Worm (Caenorhabditis elegans) whole organism, L3 larva: ENCODE results near the gene dnj-16.

Experiments
- R02D3.7 ChIP-seq: fragments of 150-350 bp; optimal IDR thresholded peaks from 2 replicates; lab custom pipeline; 2014; ENCODE audit warnings: missing biosample characterization, missing genetic modification characterization
- ZK546.5 ChIP-seq: sonication (generic microtip); optimal IDR thresholded peaks from 2 replicates; lab custom pipeline; 2017; ENCODE audit warnings: missing biosample characterization, missing genetic modification characterization
- aly-2 ChIP-seq: fragments of 150-350 bp; optimal IDR thresholded peaks from 2 replicates; lab custom pipeline; 2014; ENCODE audit warnings: missing biosample characterization, missing genetic modification characterization
- ama-1 ChIP-seq: fragments of 150-350 bp; optimal IDR thresholded peaks from 2 replicates; lab custom pipeline; 2018
- ceh-16 ChIP-seq: sonication (generic microtip); optimal IDR thresholded peaks from 2 replicates; lab custom pipeline; 2017; ENCODE audit warnings: missing biosample characterization, missing genetic modification characterization
- ceh-28 ChIP-seq: fragments of 150-350 bp; optimal IDR thresholded peaks from 2 replicates; lab custom pipeline; 2014; ENCODE audit warnings: missing biosample characterization, missing genetic modification reagents, missing genetic modification characterization
- ceh-82 ChIP-seq: fragments of 150-350 bp; optimal IDR thresholded peaks from 2 replicates; lab custom pipeline; 2014; ENCODE audit warnings: missing biosample characterization, missing genetic modification characterization
- daf-12 ChIP-seq: fragments of 150-350 bp; optimal IDR thresholded peaks from 2 replicates; lab custom pipeline; 2014; ENCODE audit warnings: missing biosample characterization, missing genetic modification reagents, missing genetic modification characterization
- egl-27 ChIP-seq: sonication (generic microtip); optimal IDR thresholded peaks from 4 replicates; lab custom pipeline; 2017; ENCODE audit warnings: missing biosample characterization, missing genetic modification reagents, missing genetic modification characterization
- egl-5 ChIP-seq: fragments of 150-350 bp; optimal IDR thresholded peaks from 2 replicates; lab custom pipeline; 2017; ENCODE audit warnings: missing biosample characterization, missing genetic modification reagents, missing genetic modification characterization, inconsistent platforms
- elt-2 ChIP-seq: sonication (generic microtip); optimal IDR thresholded peaks from 2 replicates; lab custom pipeline; 2016; ENCODE audit warnings: missing genetic modification reagents, mild to moderate bottlenecking, missing genetic modification characterization, missing compliant biosample characterization
- elt-3 ChIP-seq, 3 experiments: fragments of 150-350 bp in 1 of 3; sonication (generic microtip) in 2 of 3; optimal IDR thresholded peaks; 2 replicates in 2 of 3; 4 replicates in 1 of 3; lab custom pipeline; 2014 to 2017; ENCODE audit warnings: missing biosample characterization in 3 of 3, missing genetic modification characterization in 3 of 3
- eor-1 ChIP-seq, 2 experiments: fragments of 150-350 bp; optimal IDR thresholded peaks; 2 replicates each; lab custom pipeline; 2014 to 2018; ENCODE audit warnings: missing biosample characterization in 2 of 2, missing genetic modification characterization in 2 of 2
- fkh-10 ChIP-seq: sonication (generic microtip); optimal IDR thresholded peaks from 2 replicates; lab custom pipeline; 2017; ENCODE audit warnings: missing biosample characterization, missing genetic modification reagents, missing genetic modification characterization
- fkh-2 ChIP-seq: fragments of 150-350 bp; optimal IDR thresholded peaks from 2 replicates; lab custom pipeline; 2014; ENCODE audit warnings: missing biosample characterization, missing genetic modification reagents, missing genetic modification characterization
- fos-1 ChIP-seq: fragments of 150-350 bp; optimal IDR thresholded peaks from 2 replicates; lab custom pipeline; 2014; ENCODE audit warnings: missing biosample characterization, missing genetic modification characterization
- hmg-11 ChIP-seq: sonication (generic microtip); optimal IDR thresholded peaks from 2 replicates; lab custom pipeline; 2016; ENCODE audit warnings: missing genetic modification characterization, missing compliant biosample characterization
- jun-1 ChIP-seq: fragments of 150-350 bp; optimal IDR thresholded peaks from 2 replicates; lab custom pipeline; 2014; ENCODE audit warnings: missing biosample characterization, missing genetic modification reagents, missing genetic modification characterization
- lin-15B ChIP-seq: fragments of 150-350 bp; optimal IDR thresholded peaks from 2 replicates; lab custom pipeline; 2014; ENCODE audit warnings: missing biosample characterization, missing genetic modification characterization
- lin-39 ChIP-seq: fragments of 150-350 bp; optimal IDR thresholded peaks from 2 replicates; lab custom pipeline; 2018; ENCODE audit warnings: missing biosample characterization, missing genetic modification reagents, missing genetic modification characterization
- lsy-12 ChIP-seq: sonication (generic microtip); optimal IDR thresholded peaks from 2 replicates; lab custom pipeline; 2016; ENCODE audit warnings: mild to moderate bottlenecking, missing genetic modification characterization, missing compliant biosample characterization
- mdl-1 ChIP-seq: fragments of 150-350 bp; optimal IDR thresholded peaks from 2 replicates; lab custom pipeline; 2014; ENCODE audit warnings: missing biosample characterization, missing genetic modification characterization
- mml-1 ChIP-seq: fragments of 150-350 bp; sonication (generic microtip); optimal IDR thresholded peaks from 3 replicates; lab custom pipeline; 2014; ENCODE audit warnings: missing biosample characterization, missing genetic modification characterization
- nfya-1 ChIP-seq: sonication (generic microtip); optimal IDR thresholded peaks from 2 replicates; lab custom pipeline; 2017; ENCODE audit warnings: missing genetic modification characterization, mild to moderate bottlenecking, missing compliant biosample characterization, antibody characterized with exemption, moderate library complexity; ENCODE audit not compliant: insufficient read depth
- nhr-11 ChIP-seq: fragments of 150-350 bp; optimal IDR thresholded peaks from 2 replicates; lab custom pipeline; 2014; ENCODE audit warnings: missing biosample characterization, missing genetic modification characterization
- nhr-237 ChIP-seq: fragments of 150-350 bp; optimal IDR thresholded peaks from 2 replicates; lab custom pipeline; 2014; ENCODE audit warnings: missing biosample characterization, missing genetic modification characterization
- nhr-25 ChIP-seq: sonication (generic microtip); optimal IDR thresholded peaks from 2 replicates; lab custom pipeline; 2017; ENCODE audit warnings: missing biosample characterization, missing genetic modification characterization
- nhr-28 ChIP-seq: fragments of 150-350 bp; optimal IDR thresholded peaks from 2 replicates; lab custom pipeline; 2014; ENCODE audit warnings: missing biosample characterization, missing genetic modification characterization
- nhr-43 ChIP-seq: sonication (generic microtip); optimal IDR thresholded peaks from 2 replicates; lab custom pipeline; 2016; ENCODE audit warnings: mild to moderate bottlenecking, missing genetic modification characterization, missing compliant biosample characterization; ENCODE audit not compliant: poor library complexity, severe bottlenecking
- nhr-67 ChIP-seq: fragments of 150-350 bp; optimal IDR thresholded peaks from 2 replicates; lab custom pipeline; 2014; ENCODE audit warnings: missing biosample characterization, missing genetic modification characterization
- nhr-76 ChIP-seq: fragments of 150-350 bp; sonication (generic microtip); optimal IDR thresholded peaks from 5 replicates; lab custom pipeline; 2014; ENCODE audit warnings: missing biosample characterization, missing genetic modification characterization
- nhr-77 ChIP-seq: fragments of 150-350 bp; optimal IDR thresholded peaks from 2 replicates; lab custom pipeline; 2014; ENCODE audit warnings: missing biosample characterization, missing genetic modification characterization
- pha-4 ChIP-seq: fragments of 150-350 bp; optimal IDR thresholded peaks from 2 replicates; lab custom pipeline; 2014; ENCODE audit warnings: missing biosample characterization, missing genetic modification reagents, missing genetic modification characterization
- skn-1 ChIP-seq: fragments of 150-350 bp; optimal IDR thresholded peaks from 2 replicates; lab custom pipeline; 2014; ENCODE audit warnings: missing biosample characterization, missing genetic modification characterization
- snpc-4 ChIP-seq: fragments of 150-350 bp; optimal IDR thresholded peaks from 2 replicates; lab custom pipeline; 2014; ENCODE audit warnings: missing biosample characterization, missing genetic modification characterization
- unc-39 ChIP-seq: sonication (generic microtip); optimal IDR thresholded peaks from 4 replicates; lab custom pipeline; 2017; ENCODE audit warnings: missing biosample characterization, missing genetic modification characterization
- unc-62 ChIP-seq: fragments of 150-350 bp; sonication (generic microtip); optimal IDR thresholded peaks from 4 replicates; lab custom pipeline; 2014; ENCODE audit warnings: missing biosample characterization, missing genetic modification reagents, missing genetic modification characterization
- zag-1 ChIP-seq: fragments of 150-350 bp; optimal IDR thresholded peaks from 2 replicates; lab custom pipeline; 2014; ENCODE audit warnings: missing biosample characterization, missing genetic modification characterization
- ztf-11 ChIP-seq: fragments of 150-350 bp; optimal IDR thresholded peaks from 2 replicates; lab custom pipeline; 2014; ENCODE audit warnings: missing biosample characterization, missing genetic modification characterization

The dnj-16 gene

DNA sequence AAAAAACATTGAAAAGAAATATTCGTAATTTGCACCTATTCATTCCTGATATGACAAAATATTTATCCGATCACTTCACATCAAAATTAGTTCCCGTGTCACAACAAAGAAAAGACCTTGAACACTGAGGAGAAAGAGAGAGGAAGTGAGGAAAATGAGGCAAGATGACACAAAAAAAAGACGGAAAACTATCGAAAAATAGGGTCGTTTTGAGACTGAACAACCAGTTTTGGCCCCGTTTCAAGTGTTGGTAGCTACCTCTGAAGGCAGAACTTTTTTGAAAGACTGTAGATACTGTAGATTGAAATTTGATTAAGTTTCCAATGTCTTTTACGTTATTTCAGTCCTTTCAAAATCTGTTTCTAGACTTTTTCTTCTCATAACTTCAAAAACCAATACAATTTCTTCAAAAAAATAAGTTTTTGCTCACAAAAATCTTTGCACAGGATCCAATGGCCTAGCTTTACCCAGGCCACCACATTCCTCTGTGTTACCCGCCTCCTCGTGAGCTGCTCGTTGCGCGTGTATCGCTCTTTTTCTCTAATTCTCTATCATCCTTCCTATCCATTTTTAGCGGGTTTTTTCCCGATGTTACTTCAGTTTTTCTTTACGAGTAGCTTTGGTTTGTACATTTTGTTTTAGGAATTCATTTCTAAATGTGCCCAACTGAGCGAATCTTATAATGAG, 5.5 kb downstream of the dnj-16 start:
- TF ChIP-seq aly-2 (tag; lab: Kevin White, UChicago): no peak
- peak; percentile 46 for TF ChIP-seq snpc-4 (tag; lab: Kevin White, UChicago)
- TF ChIP-seq fkh-2 (tag; lab: Kevin White, UChicago): no peak
- TF ChIP-seq unc-39 (tag; lab: Kevin White, UChicago): no peak
- TF ChIP-seq fkh-10 (GFP tag; lab: Kevin White, UChicago): peak; percentile 6
- no peak for TF ChIP-seq elt-3 (tag; optimal IDR thresholded peaks at IDR 0.05; lab: Kevin White, UChicago)
- TF ChIP-seq ama-1 (lab: Kevin White, UChicago): no peak
- peak; percentile 60 for TF ChIP-seq lin-39
- peak; percentile 21 for TF ChIP-seq skn-1 (tag; lab: Kevin White, UChicago)
- no peak for TF ChIP-seq ztf-11 (tag; lab: Kevin White, UChicago)
- TF ChIP-seq egl-27 (tag; lab: Kevin White, UChicago): no peak
- no peak for TF ChIP-seq jun-1
- TF ChIP-seq fos-1 (tag; lab: Kevin White, UChicago): no peak
- no peak for TF ChIP-seq ceh-28 (tag; lab: Kevin White, UChicago)
- no peak for TF ChIP-seq nhr-237 (tag; lab: Kevin White, UChicago)
- TF ChIP-seq unc-62 (GFP tag; lab: Kevin White, UChicago): no peak
- TF ChIP-seq hmg-11: no peak
- peak; percentile 20 for TF ChIP-seq egl-5 (tag; lab: Kevin White, UChicago)
- TF ChIP-seq nhr-43 (tag; lab: Kevin White, UChicago): no peak
- peak; percentile 85 for TF ChIP-seq mdl-1 (tag; lab: Kevin White, UChicago)
- no peak for TF ChIP-seq ceh-82 (tag; lab: Kevin White, UChicago)
- TF ChIP-seq nhr-25: peak; percentile 58
- TF ChIP-seq nhr-77 (tag; lab: Kevin White, UChicago): no peak
- TF ChIP-seq nhr-67 (tag; lab: Kevin White, UChicago): no peak
- no peak for TF ChIP-seq ZK546.5
- peak; percentile 73 for TF ChIP-seq pha-4 (tag; lab: Kevin White, UChicago)
- no peak for TF ChIP-seq nhr-76 (tag; lab: Kevin White, UChicago)
- TF ChIP-seq elt-2 (tag; lab: Kevin White, UChicago): no peak
- TF ChIP-seq eor-1 (tag; optimal IDR thresholded peaks at IDR 0.05; lab: Kevin White, UChicago): no peak
- TF ChIP-seq daf-12 (tag; lab: Kevin White, UChicago): no peak
- no peak for TF ChIP-seq zag-1
- peak; percentile 75 for TF ChIP-seq lin-15B (tag; lab: Kevin White, UChicago)
- TF ChIP-seq nfya-1 (tag; lab: Kevin White, UChicago): peak; percentile 84
- peak; percentile 22 for TF ChIP-seq R02D3.7 (tag; lab: Kevin White, UChicago)
- TF ChIP-seq, all 47 proteins: peak for 11

DNA sequence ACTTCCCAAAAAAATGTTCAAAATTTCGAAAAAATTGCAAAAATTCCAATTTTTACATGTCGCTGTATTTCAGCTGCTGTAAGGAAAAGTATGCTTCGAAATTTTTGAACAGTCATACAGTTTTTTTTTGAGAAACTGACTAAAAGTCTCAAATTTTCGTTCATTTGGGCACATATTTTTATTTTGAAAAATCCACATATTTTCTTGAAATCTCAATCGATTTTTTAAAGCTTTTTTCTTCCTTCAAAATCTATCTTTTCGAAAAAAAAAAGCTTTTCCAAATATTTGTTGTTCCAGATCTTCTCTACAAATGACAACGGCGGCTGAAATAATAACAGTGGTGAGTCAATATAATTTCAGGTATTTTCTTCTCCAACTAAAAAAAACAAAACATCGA, 6.0 kb downstream of the dnj-16 start, which contains the start of gene asd-1:
Gene asd-1, plus strand, starts transcription at position 298 of the 397 bp plus-strand sequence.
- TF ChIP-seq zag-1: no peak

DNA sequence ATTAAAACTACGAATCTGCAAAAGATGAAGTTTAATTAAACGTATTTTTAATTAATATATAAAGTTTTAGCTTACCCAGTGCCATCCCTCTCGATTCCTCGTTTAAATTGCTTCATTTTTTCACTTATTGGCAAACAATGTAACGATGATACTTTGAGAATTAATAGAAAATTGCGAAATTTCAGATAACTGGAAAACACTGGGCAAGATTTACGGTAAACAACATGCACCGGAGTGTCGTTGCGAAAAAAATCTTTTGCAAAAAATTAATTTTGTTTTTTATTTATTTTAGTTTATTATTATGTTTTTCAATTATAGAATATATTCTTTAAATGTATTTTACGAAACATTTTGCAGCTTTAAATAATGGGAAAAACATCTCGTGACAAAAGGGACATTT, 13.1 kb downstream of the dnj-16 start, which contains the start of the genes pelo-1 and R74.7:
Gene pelo-1, minus strand, starts transcription at position 151 of the 400 bp plus-strand sequence.
Gene R74.7, plus strand, starts transcription at position 358 of the 400 bp plus-strand sequence.
- peak; percentile 48 for TF ChIP-seq lin-15B (tag; lab: Kevin White, UChicago)
- no peak for TF ChIP-seq ztf-11 (tag; lab: Kevin White, UChicago)
- TF ChIP-seq nhr-28 (tag; lab: Kevin White, UChicago): no peak
- TF ChIP-seq R02D3.7 (tag; lab: Kevin White, UChicago): peak; percentile 88
- TF ChIP-seq pha-4 (tag; lab: Kevin White, UChicago): peak; percentile 64
- TF ChIP-seq nhr-76 (tag; lab: Kevin White, UChicago): no peak
- TF ChIP-seq nfya-1 (tag; lab: Kevin White, UChicago): peak; percentile 43
- TF ChIP-seq, all 47 proteins: peak for 4

DNA sequence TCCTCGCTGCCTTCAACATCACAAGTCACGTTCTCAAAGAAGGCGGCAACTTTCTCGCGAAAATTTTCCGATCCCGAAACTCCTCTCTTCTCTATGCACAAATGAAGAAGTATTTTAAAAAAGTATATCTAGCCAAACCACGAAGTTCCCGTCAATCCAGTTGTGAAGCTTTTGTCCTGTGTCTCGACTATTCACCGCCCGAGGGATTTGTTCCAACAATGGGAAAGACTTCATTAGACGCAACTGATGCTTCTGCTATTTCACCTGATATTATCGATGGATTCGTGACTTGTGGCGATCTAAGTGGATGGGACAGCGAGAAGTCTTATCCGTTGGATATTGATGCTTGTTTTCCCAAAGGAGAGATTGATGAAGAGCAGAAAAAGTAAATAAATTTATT, 14.0 kb downstream of the dnj-16 start:
- TF ChIP-seq egl-5 (tag; lab: Kevin White, UChicago): no peak
- TF ChIP-seq nfya-1 (tag; lab: Kevin White, UChicago): no peak
- TF ChIP-seq egl-27 (tag; lab: Kevin White, UChicago): no peak
- TF ChIP-seq unc-39 (tag; lab: Kevin White, UChicago): no peak
- no peak for TF ChIP-seq R02D3.7 (tag; lab: Kevin White, UChicago)
- no peak for TF ChIP-seq unc-62 (GFP tag; lab: Kevin White, UChicago)
- TF ChIP-seq lsy-12 (tag; lab: Kevin White, UChicago): no peak
- TF ChIP-seq fkh-2 (tag; lab: Kevin White, UChicago): no peak
- no peak for TF ChIP-seq hmg-11
- no peak for TF ChIP-seq ceh-16 (tag; lab: Kevin White, UChicago)
- TF ChIP-seq daf-12 (tag; lab: Kevin White, UChicago): no peak
- no peak for TF ChIP-seq mml-1
- no peak for TF ChIP-seq ceh-82 (tag; lab: Kevin White, UChicago)
- no peak for TF ChIP-seq mdl-1 (tag; lab: Kevin White, UChicago)
- no peak for TF ChIP-seq lin-15B (tag; lab: Kevin White, UChicago)
- TF ChIP-seq nhr-11 (tag; lab: Kevin White, UChicago): no peak
